Worm (Caenorhabditis elegans): Measurements from ENCODE around the gene tbx-2.
A peak's percentile ranks its signal among the peaks of the same experiment; 100 is the strongest.

The tbx-2 gene

ce11 chrIII:5109401-5109800 is 26.7 kb downstream of the tbx-2 start, which contains the start of gene sax-2:
TSS of gene sax-2 (plus strand) at chrIII:5109701.
- TF ChIP-seq C04F5.9 (tag; optimal IDR thresholded peaks at IDR 0.05) = no peak
- TF ChIP-seq nhr-237 (tag; optimal IDR thresholded peaks at IDR 0.05) = no peak
- TF ChIP-seq lin-15B (tag; optimal IDR thresholded peaks at IDR 0.05) = no peak
- no peak for TF ChIP-seq fos-1 (tag; optimal IDR thresholded peaks at IDR 0.05)
- TF ChIP-seq snpc-4 (tag; optimal IDR thresholded peaks at IDR 0.05) = no peak
- no peak for TF ChIP-seq efl-1 (optimal IDR thresholded peaks at IDR 0.05)
- no peak for TF ChIP-seq efl-1 (GFP tag; optimal IDR thresholded peaks at IDR 0.05 in 1 of 2)
- no peak for TF ChIP-seq pag-3 (tag; optimal IDR thresholded peaks at IDR 0.05; ENCODE audit: borderline replicate concordance, insufficient read depth)

- TF ChIP-seq blmp-1 (tag; optimal IDR thresholded peaks at IDR 0.05) (peak; percentile 3), mep-1 (tag; optimal IDR thresholded peaks at IDR 0.05) (peak; percentile 73), lin-13 (GFP tag; optimal IDR thresholded peaks at IDR 0.05) (peak; percentile 13), nhr-12 (tag; optimal IDR thresholded peaks at IDR 0.05) (no peak), nhr-85 (tag) (peak; percentile 54), rnt-1 (tag; optimal IDR thresholded peaks at IDR 0.05) (peak; percentile 95), pag-3 (tag; optimal IDR thresholded peaks at IDR 0.05; ENCODE audit: borderline replicate concordance, insufficient read depth) (no peak), ztf-11 (tag; optimal IDR thresholded peaks at IDR 0.05) (peak in 1 of 2 experiments; percentile 1), elt-3 (tag; optimal IDR thresholded peaks at IDR 0.05) (no peak), mdl-1 (tag; optimal IDR thresholded peaks at IDR 0.05) (no peak), fos-1 (tag; optimal IDR thresholded peaks at IDR 0.05) (no peak), sox-4 (tag; optimal IDR thresholded peaks at IDR 0.05) (peak; percentile 36), snu-23 (GFP tag; optimal IDR thresholded peaks at IDR 0.05) (peak; percentile 77), nhr-90 (tag; optimal IDR thresholded peaks at IDR 0.05; ENCODE audit: poor library complexity) (peak; percentile 57), nhr-77 (tag; optimal IDR thresholded peaks at IDR 0.05) (peak; percentile 25), nhr-71 (tag; optimal IDR thresholded peaks at IDR 0.05) (peak; percentile 86), C16A3.4 (tag; optimal IDR thresholded peaks at IDR 0.05) (peak; percentile 36), alr-1 (tag; optimal IDR thresholded peaks at IDR 0.05; ENCODE audit: borderline replicate concordance) (no peak), xbp-1 (tag; optimal IDR thresholded peaks at IDR 0.05) (peak; percentile 43), dpl-1 (GFP tag; optimal IDR thresholded peaks at IDR 0.05) (peak; percentile 55 to 69 (median 68)), nhr-19 (GFP tag; conservative IDR thresholded peaks at IDR 0.05) (peak; percentile 63), lin-15B (tag; optimal IDR thresholded peaks at IDR 0.05) (peak; percentile 46), ces-1 (GFP tag; optimal IDR thresholded peaks at IDR 0.05) (no peak), ceh-82 (tag; optimal IDR thresholded peaks at IDR 0.05) (peak; percentile 29 to 77 (median 46)), vab-15 (tag; optimal IDR thresholded peaks at IDR 0.05) (no peak), ceh-90 (tag; optimal IDR thresholded peaks at IDR 0.05) (peak; percentile 59), tbx-2 (tag; optimal IDR thresholded peaks at IDR 0.05) (peak; percentile 65), irx-1 (tag; optimal IDR thresholded peaks at IDR 0.05) (peak; percentile 36), lin-14 (GFP tag; optimal IDR thresholded peaks at IDR 0.05) (peak; percentile 90), snpc-4 (tag; optimal IDR thresholded peaks at IDR 0.05) (peak; percentile 43), nhr-47 (tag; optimal IDR thresholded peaks at IDR 0.05) (no peak), swsn-7 (tag; optimal IDR thresholded peaks at IDR 0.05) (peak; percentile 52), fkh-8 (tag; optimal IDR thresholded peaks at IDR 0.05) (peak; percentile 40), zag-1 (tag; optimal IDR thresholded peaks at IDR 0.05) (no peak), fkh-4 (tag; optimal IDR thresholded peaks at IDR 0.05; ENCODE audit: borderline replicate concordance) (no peak), lin-35 (GFP tag; optimal IDR thresholded peaks at IDR 0.05) (peak; percentile 65 to 66), unc-86 (tag; optimal IDR thresholded peaks at IDR 0.05) (no peak), ceh-8 (GFP tag; optimal IDR thresholded peaks at IDR 0.05) (no peak), aha-1 (tag; optimal IDR thresholded peaks at IDR 0.05) (no peak), lir-3 (tag; optimal IDR thresholded peaks at IDR 0.05; ENCODE audit: poor library complexity) (peak; percentile 85), nhr-84 (tag; optimal IDR thresholded peaks at IDR 0.05) (no peak), sptf-1 (tag; optimal IDR thresholded peaks at IDR 0.05) (no peak), efl-1 (optimal IDR thresholded peaks at IDR 0.05) (peak; percentile 76 to 80), efl-1 (GFP tag; optimal IDR thresholded peaks at IDR 0.05 in 1 of 2) (peak; percentile 71 to 94), egl-13 (tag; optimal IDR thresholded peaks at IDR 0.05) (no peak), nhr-20 (tag; optimal IDR thresholded peaks at IDR 0.05) (peak; percentile 74), isw-1 (GFP tag; IDR thresholded peaks at IDR 0.05) (peak; percentile 40; the same call in 1 of the 2 replicates), lsy-2 (tag; optimal IDR thresholded peaks at IDR 0.05) (peak; percentile 72 to 78)
These were observed 27.4 kb downstream of the tbx-2 start for ce11 chrIII:5108746-5109145.
